Worm (Caenorhabditis elegans) whole organism, young adult: Measurements from ENCODE around the gene T28A11.25.

Experiments used
- B0261.1 ChIP-seq: sonication (generic microtip); optimal IDR thresholded peaks from 2 replicates; lab custom pipeline; 2016; ENCODE audit warnings: mild to moderate bottlenecking, missing genetic modification characterization, moderate library complexity, missing compliant biosample characterization
- C17E4.6 ChIP-seq: fragments of 200-800 bp; sonication (Bioruptor generic); IDR thresholded peaks from 2 replicates; pipeline ENCODE4 v1.3.6; 2022; ENCODE audit warnings: missing genetic modification reagents, missing genetic modification characterization, missing compliant biosample characterization
- F23B12.7 ChIP-seq: sonication (generic microtip); optimal IDR thresholded peaks from 2 replicates; lab custom pipeline; 2017; ENCODE audit warnings: missing genetic modification characterization, mild to moderate bottlenecking, missing compliant biosample characterization, antibody characterized with exemption, moderate library complexity; ENCODE audit not compliant: insufficient read depth
- F33H1.4 ChIP-seq: fragments of 200-800 bp; sonication (Bioruptor generic); IDR thresholded peaks from 2 replicates; pipeline ENCODE4 v1.3.6; 2022; ENCODE audit warnings: missing genetic modification reagents, missing genetic modification characterization, missing compliant biosample characterization
- F55B11.4 ChIP-seq: sonication (generic microtip); optimal IDR thresholded peaks from 2 replicates; lab custom pipeline; 2016; ENCODE audit warnings: missing compliant biosample characterization, missing genetic modification characterization, borderline replicate concordance; ENCODE audit not compliant: insufficient read depth
- T26A5.8 ChIP-seq: sonication (generic microtip); optimal IDR thresholded peaks from 2 replicates; lab custom pipeline; 2016; ENCODE audit warnings: missing genetic modification characterization, missing compliant biosample characterization
- Y67H2A.10 ChIP-seq: fragments of 200-800 bp; sonication (Bioruptor generic); conservative IDR thresholded peaks from 2 replicates; pipeline ENCODE4 v1.3.6; 2022; ENCODE audit warnings: missing genetic modification reagents, missing genetic modification characterization, missing compliant biosample characterization
- akir-1 ChIP-seq: fragments of 200-800 bp; sonication (Bioruptor generic); optimal IDR thresholded peaks from 2 replicates; lab custom pipeline; 2018; ENCODE audit warnings: mild to moderate bottlenecking, missing genetic modification characterization, moderate library complexity, missing compliant biosample characterization
- ama-1 ChIP-seq, 3 experiments: fragments of 150-350 bp in 1 of 3; sonication (generic microtip) in 2 of 3; optimal IDR thresholded peaks; 2 replicates each; lab custom pipeline; 2014 to 2018; ENCODE audit warnings: missing biosample characterization in 2 of 3, missing genetic modification characterization in 2 of 3, missing genetic modification reagents in 2 of 3
- aptf-3 ChIP-seq: fragments of 200-800 bp; sonication (Bioruptor generic); IDR thresholded peaks from 2 replicates; pipeline ENCODE4 v1.3.6; 2022; ENCODE audit warnings: missing genetic modification characterization, missing compliant biosample characterization
- attf-3 ChIP-seq: fragments of 200-800 bp; sonication (Bioruptor generic); conservative IDR thresholded peaks from 2 replicates; pipeline ENCODE4 v1.3.6; 2022; ENCODE audit warnings: missing genetic modification reagents, missing genetic modification characterization, missing compliant biosample characterization
- attf-6 ChIP-seq: fragments of 200-800 bp; sonication (Bioruptor generic); IDR thresholded peaks from 2 replicates; pipeline ENCODE4 v1.3.6; 2022; ENCODE audit warnings: missing genetic modification reagents, missing genetic modification characterization, missing compliant biosample characterization
- cebp-1 ChIP-seq, 2 experiments: fragments of 200-800 bp in 1 of 2; sonication (Bioruptor generic) in 1 of 2; sonication (generic microtip) in 1 of 2; IDR thresholded peaks in 1 of 2; optimal IDR thresholded peaks in 1 of 2; 2 replicates each; pipeline versions ENCODE4 v1.3.6 to Lab custom; 2017 to 2022; ENCODE audit warnings: missing compliant biosample characterization in 2 of 2, missing genetic modification characterization in 2 of 2, mild to moderate bottlenecking in 1 of 2, missing genetic modification reagents in 1 of 2, moderate library complexity in 1 of 2
- ceh-27 ChIP-seq: fragments of 200-800 bp; sonication (Bioruptor generic); optimal IDR thresholded peaks from 2 replicates; lab custom pipeline; 2018; ENCODE audit warnings: mild to moderate bottlenecking, missing genetic modification characterization, moderate library complexity, missing compliant biosample characterization
- ceh-40 ChIP-seq: fragments of 200-800 bp; sonication (Bioruptor generic); IDR thresholded peaks from 2 replicates; pipeline ENCODE4 v1.3.6; 2022; ENCODE audit warnings: missing genetic modification characterization, missing compliant biosample characterization
- ceh-91 ChIP-seq: fragments of 200-800 bp; sonication (Bioruptor generic); IDR thresholded peaks from 2 replicates; pipeline ENCODE4 v1.3.6; 2022; ENCODE audit warnings: missing genetic modification reagents, missing genetic modification characterization, missing compliant biosample characterization
- efl-1 ChIP-seq: fragments of 150-350 bp; optimal IDR thresholded peaks from 2 replicates; lab custom pipeline; 2014; ENCODE audit warnings: missing biosample characterization, missing genetic modification reagents, missing genetic modification characterization
- egl-18 ChIP-seq: fragments of 200-800 bp; sonication (Bioruptor generic); IDR thresholded peaks from 2 replicates; pipeline ENCODE4 v1.3.6; 2022; ENCODE audit warnings: missing genetic modification reagents, missing genetic modification characterization, missing compliant biosample characterization
- gei-17 ChIP-seq: fragments of 200-800 bp; sonication (Bioruptor generic); optimal IDR thresholded peaks from 2 replicates; lab custom pipeline; 2018; ENCODE audit warnings: mild to moderate bottlenecking, missing genetic modification characterization, missing compliant biosample characterization
- hlh-12 ChIP-seq: sonication (generic microtip); optimal IDR thresholded peaks from 2 replicates; lab custom pipeline; 2016; ENCODE audit warnings: missing genetic modification characterization, missing compliant biosample characterization
- hrde-1 ChIP-seq: sonication (generic microtip); optimal IDR thresholded peaks from 2 replicates; lab custom pipeline; 2016; ENCODE audit warnings: missing genetic modification characterization, mild to moderate bottlenecking, missing compliant biosample characterization, moderate library complexity, missing genotype, missing genetic modification reagents, borderline replicate concordance
- lin-35 ChIP-seq, 3 experiments: fragments of 150-350 bp in 2 of 3; sonication (generic microtip) in 1 of 3; optimal IDR thresholded peaks; 2 replicates each; lab custom pipeline; 2014 to 2018; ENCODE audit warnings: missing biosample characterization in 3 of 3, missing genetic modification characterization in 3 of 3, missing genetic modification reagents in 3 of 3
- lir-1 ChIP-seq: fragments of 200-800 bp; sonication (Bioruptor generic); conservative IDR thresholded peaks from 2 replicates; pipeline ENCODE4 v1.3.6; 2022; ENCODE audit warnings: missing genetic modification reagents, missing genetic modification characterization, missing compliant biosample characterization
- lsy-27 ChIP-seq: sonication (generic microtip); optimal IDR thresholded peaks from 2 replicates; lab custom pipeline; 2017; ENCODE audit warnings: missing genetic modification characterization, mild to moderate bottlenecking, missing compliant biosample characterization, antibody characterized with exemption, missing genotype, borderline replicate concordance; ENCODE audit not compliant: insufficient read depth
- madf-10 ChIP-seq: sonication (generic microtip); optimal IDR thresholded peaks from 2 replicates; lab custom pipeline; 2016; ENCODE audit warnings: mild to moderate bottlenecking, missing genetic modification characterization, missing compliant biosample characterization
- madf-3 ChIP-seq: fragments of 200-800 bp; sonication (Bioruptor generic); IDR thresholded peaks from 2 replicates; pipeline ENCODE4 v1.3.6; 2022; ENCODE audit warnings: missing genetic modification reagents, missing genetic modification characterization, missing compliant biosample characterization
- nfyb-1 ChIP-seq: fragments of 200-800 bp; sonication (Bioruptor generic); IDR thresholded peaks from 2 replicates; pipeline ENCODE4 v1.3.6; 2022; ENCODE audit warnings: missing genetic modification reagents, missing genetic modification characterization, missing compliant biosample characterization
- nhr-179 ChIP-seq: sonication (generic microtip); optimal IDR thresholded peaks from 2 replicates; lab custom pipeline; 2016; ENCODE audit warnings: mild to moderate bottlenecking, missing genetic modification characterization, missing compliant biosample characterization
- pbrm-1 ChIP-seq: fragments of 200-800 bp; sonication (Bioruptor generic); IDR thresholded peaks from 2 replicates; pipeline ENCODE4 v1.3.6; 2022; ENCODE audit warnings: missing genetic modification reagents, missing genetic modification characterization, missing compliant biosample characterization
- pha-4 ChIP-seq: fragments of 150-350 bp; sonication (generic microtip); optimal IDR thresholded peaks from 2 replicates; lab custom pipeline; 2014; ENCODE audit warnings: missing biosample characterization, missing genetic modification reagents, missing genetic modification characterization
- sdz-38 ChIP-seq: sonication (generic microtip); optimal IDR thresholded peaks from 2 replicates; lab custom pipeline; 2016; ENCODE audit warnings: missing genotype, missing genetic modification characterization, missing compliant biosample characterization
- sea-2 ChIP-seq: fragments of 200-800 bp; sonication (Bioruptor generic); IDR thresholded peaks from 2 replicates; pipeline ENCODE4 v1.3.6; 2022; ENCODE audit warnings: missing genetic modification characterization, missing compliant biosample characterization
- snpc-1.1 ChIP-seq: sonication (generic microtip); optimal IDR thresholded peaks from 2 replicates; lab custom pipeline; 2017; ENCODE audit warnings: missing genetic modification characterization, mild to moderate bottlenecking, missing compliant biosample characterization, antibody characterized with exemption, moderate library complexity, missing genotype, missing genetic modification reagents; ENCODE audit not compliant: insufficient read depth
- somi-1 ChIP-seq: fragments of 200-800 bp; sonication (Bioruptor generic); optimal IDR thresholded peaks from 2 replicates; lab custom pipeline; 2018; ENCODE audit warnings: mild to moderate bottlenecking, missing genetic modification characterization, missing compliant biosample characterization
- sptf-2 ChIP-seq: fragments of 200-800 bp; sonication (Bioruptor generic); optimal IDR thresholded peaks from 2 replicates; lab custom pipeline; 2018; ENCODE audit warnings: mild to moderate bottlenecking, missing genetic modification characterization, missing compliant biosample characterization
- tbp1 ChIP-seq: fragments of 200-800 bp; sonication (Bioruptor generic); optimal IDR thresholded peaks from 2 replicates; lab custom pipeline; 2018; ENCODE audit warnings: mild to moderate bottlenecking, missing genetic modification characterization, missing compliant biosample characterization
- tbx-9 ChIP-seq: sonication (generic microtip); optimal IDR thresholded peaks from 2 replicates; lab custom pipeline; 2016; ENCODE audit warnings: borderline replicate concordance, missing genetic modification characterization, inconsistent platforms, missing compliant biosample characterization
- zim-3 ChIP-seq: sonication (generic microtip); optimal IDR thresholded peaks from 2 replicates; lab custom pipeline; 2017; ENCODE audit warnings: mild to moderate bottlenecking, missing genetic modification characterization, moderate library complexity, missing compliant biosample characterization
- ztf-18 ChIP-seq: sonication (generic microtip); optimal IDR thresholded peaks from 2 replicates; lab custom pipeline; 2016; ENCODE audit warnings: missing genotype, mild to moderate bottlenecking, missing genetic modification characterization, missing compliant biosample characterization

The T28A11.25 gene

ce11 chrV:3281523-3281922 lies at the start of gene T28A11.25:
TSS of gene T28A11.25 (plus strand) at chrV:3281823.
- TF ChIP-seq madf-3 (0 out of 2 replicates have a peak, but pooled peaks have one; percentile 28), gei-17 (GFP tag; lab: Kevin White, UChicago) (no peak), Y67H2A.10 (GFP tag; lab: Robert Waterston, UW) (no peak), efl-1 (no peak), sptf-2 (GFP tag; lab: Kevin White, UChicago) (no peak), hrde-1 (no peak), akir-1 (GFP tag; lab: Kevin White, UChicago) (no peak)

- TF ChIP-seq madf-10 (tag; lab: Kevin White, UChicago) (no peak), ceh-27 (GFP tag; lab: Kevin White, UChicago) (no peak), ama-1 (optimal IDR thresholded peaks at IDR 0.05; lab: Kevin White, UChicago) (no peak), ama-1 (GFP tag; optimal IDR thresholded peaks at IDR 0.05; lab: Kevin White, UChicago) (no peak), nfyb-1 (GFP tag; lab: Robert Waterston, UW) (no peak), lsy-27 (no peak), B0261.1 (tag; lab: Kevin White, UChicago) (no peak)
These were observed 46.7 kb upstream of the T28A11.25 start, which contains the start of gene K08D9.6 for ce11 chrV:3234887-3235286. TSS of gene K08D9.6 (minus strand) at chrV:3234987.

- TF ChIP-seq hlh-12 (tag; lab: Kevin White, UChicago) (no peak), pbrm-1 (no peak), ztf-18 (tag; lab: Kevin White, UChicago) (no peak), F33H1.4 (no peak), sea-2 (GFP tag; lab: Robert Waterston, UW) (no peak), ceh-40 (GFP tag; lab: Robert Waterston, UW) (no peak)
- TF ChIP-seq, all 124 proteins: peak for 0
These were observed 45.0 kb upstream of the T28A11.25 start, which contains the start of the genes K08D9.9 and str-16 for ce11 chrV:3236610-3237009. TSS of gene K08D9.9 (minus strand) at chrV:3236710. TSS of gene str-16 (plus strand) at chrV:3236875.

ce11 chrV:3241175-3241574 lies 40.4 kb upstream of the T28A11.25 start, which contains the start of gene srj-11:
TSS of gene srj-11 (plus strand) at chrV:3241424.
- TF ChIP-seq attf-6 (GFP tag; lab: Robert Waterston, UW), result no peak
- no peak for TF ChIP-seq F55B11.4 (tag; lab: Kevin White, UChicago)
- TF ChIP-seq tbx-9, result no peak
- TF ChIP-seq madf-10 (tag; lab: Kevin White, UChicago), result no peak
- TF ChIP-seq snpc-1.1 (tag; lab: Kevin White, UChicago), result no peak
- no peak for TF ChIP-seq sdz-38 (tag; lab: Kevin White, UChicago)
- no peak for TF ChIP-seq nhr-179 (tag; lab: Kevin White, UChicago)
- no peak for TF ChIP-seq ceh-27 (GFP tag; lab: Kevin White, UChicago)
- TF ChIP-seq lir-1 (GFP tag; lab: Robert Waterston, UW), result no peak
- no peak for TF ChIP-seq ceh-91 (GFP tag; lab: Robert Waterston, UW)

ce11 chrV:3242984-3243383 lies 38.6 kb upstream of the T28A11.25 start, which contains the start of gene gst-23:
TSS of gene gst-23 (plus strand) at chrV:3243284.
- TF ChIP-seq F33H1.4 (no peak), T26A5.8 (tag; lab: Kevin White, UChicago) (no peak), B0261.1 (tag; lab: Kevin White, UChicago) (no peak), lin-35 (GFP tag; optimal IDR thresholded peaks at IDR 0.05; lab: Kevin White, UChicago) (no peak), C17E4.6 (GFP tag; lab: Robert Waterston, UW) (no peak), attf-3 (GFP tag; lab: Robert Waterston, UW) (no peak), aptf-3 (GFP tag; lab: Robert Waterston, UW) (no peak), somi-1 (GFP tag; lab: Kevin White, UChicago) (no peak), cebp-1 (GFP tag; IDR thresholded peaks at IDR 0.05; lab: Robert Waterston, UW) (no peak), cebp-1 (tag; optimal IDR thresholded peaks at IDR 0.05; lab: Kevin White, UChicago) (no peak), tbp1 (no peak), F23B12.7 (no peak), pha-4 (tag; lab: Kevin White, UChicago) (no peak), egl-18 (GFP tag; lab: Robert Waterston, UW) (no peak), sea-2 (GFP tag; lab: Robert Waterston, UW) (no peak), zim-3 (tag; lab: Kevin White, UChicago) (no peak)
